Worm (Caenorhabditis elegans): ENCODE measurements around the gene Y49E10.16.

Y49E10.16 gene

DNA sequence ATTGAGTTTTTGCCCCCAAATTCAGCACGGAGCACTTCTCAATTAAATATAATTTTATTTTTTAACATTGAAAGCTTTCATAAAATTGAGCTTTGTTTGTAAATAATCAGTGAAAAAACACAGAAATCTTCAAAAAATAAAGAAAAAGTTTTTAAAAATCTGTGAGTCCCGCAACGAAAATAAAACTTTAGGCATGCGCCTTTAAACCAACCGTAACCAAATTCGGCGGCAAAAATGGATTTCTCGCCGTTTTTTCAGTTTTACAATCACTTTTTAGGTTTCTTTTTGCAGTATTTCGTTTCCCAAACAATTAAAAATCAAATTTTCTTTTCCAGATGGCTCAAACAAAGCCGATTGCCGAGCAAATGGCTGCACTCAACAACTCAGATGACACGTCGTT lies 3.8 kb upstream of the Y49E10.16 start, which contains the start of gene pie-1:
Gene pie-1, plus strand, starts transcription at position 336 of the 400 bp plus-strand sequence.
- TF ChIP-seq F13C5.2 (tag; optimal IDR thresholded peaks at IDR 0.05) (no peak), tbx-37 (GFP tag; conservative IDR thresholded peaks at IDR 0.05) (no peak), ama-1 (optimal IDR thresholded peaks at IDR 0.05) (no peak), tra-4 (tag; optimal IDR thresholded peaks at IDR 0.05) (no peak), aly-1 (tag; optimal IDR thresholded peaks at IDR 0.05) (no peak), ceh-13 (GFP tag; optimal IDR thresholded peaks at IDR 0.05) (no peak), B0310.2 (tag; optimal IDR thresholded peaks at IDR 0.05) (no peak), sea-1 (GFP tag; conservative IDR thresholded peaks at IDR 0.05) (no peak), hmbx-1 (tag; optimal IDR thresholded peaks at IDR 0.05) (no peak), pes-1 (GFP tag; IDR thresholded peaks at IDR 0.05) (no peak), ceh-36 (tag; optimal IDR thresholded peaks at IDR 0.05) (no peak), scrt-1 (GFP tag; IDR thresholded peaks at IDR 0.05) (no peak), hnd-1 (tag; optimal IDR thresholded peaks at IDR 0.05) (no peak)

DNA sequence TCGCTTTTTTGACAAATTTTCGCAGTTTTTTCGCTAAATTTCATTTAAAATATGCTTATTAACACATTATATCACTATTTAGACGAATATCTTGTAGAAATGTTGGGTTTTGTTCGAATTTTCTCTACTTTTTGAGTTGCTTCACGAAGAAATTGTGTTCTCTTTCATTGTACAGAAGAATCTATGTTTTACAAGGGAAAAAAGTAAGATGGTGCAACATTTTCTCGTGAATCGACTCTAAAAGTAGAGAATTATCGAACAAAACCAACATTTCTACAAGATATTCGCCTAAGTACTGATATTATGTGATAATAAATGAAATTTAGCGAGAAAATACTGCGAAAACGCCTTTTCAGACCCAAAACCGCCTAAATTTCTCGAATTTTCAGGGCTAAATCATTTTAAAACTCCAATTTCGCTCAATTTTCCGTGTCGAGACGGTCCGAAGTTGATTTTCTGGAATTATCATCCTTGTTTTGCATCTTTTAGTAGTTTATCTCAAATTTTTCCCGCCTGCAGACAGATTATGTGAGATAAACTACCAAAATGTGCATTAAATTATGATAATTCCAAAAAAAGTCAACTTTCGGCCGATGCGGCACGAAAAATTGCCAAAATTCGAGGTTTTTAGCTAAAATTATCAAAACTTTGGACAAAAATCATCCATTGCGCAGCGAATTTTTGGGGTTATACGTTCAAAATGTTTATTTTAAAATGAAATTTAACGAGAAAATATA lies 2.6 kb upstream of the Y49E10.16 start:
- no peak for TF ChIP-seq B0310.2 (tag; optimal IDR thresholded peaks at IDR 0.05)
- TF ChIP-seq tbx-37 (GFP tag; conservative IDR thresholded peaks at IDR 0.05), result no peak
- TF ChIP-seq F13C5.2 (tag; optimal IDR thresholded peaks at IDR 0.05), result no peak
- TF ChIP-seq aly-1 (tag; optimal IDR thresholded peaks at IDR 0.05), result no peak
- no peak for TF ChIP-seq sea-1 (GFP tag; conservative IDR thresholded peaks at IDR 0.05)
- no peak for TF ChIP-seq hmbx-1 (tag; optimal IDR thresholded peaks at IDR 0.05)
- TF ChIP-seq ets-7 (tag; optimal IDR thresholded peaks at IDR 0.05), result no peak
- TF ChIP-seq hmg-4 (GFP tag; optimal IDR thresholded peaks at IDR 0.05), result no peak
- no peak for TF ChIP-seq ceh-13 (GFP tag; optimal IDR thresholded peaks at IDR 0.05)
- no peak for TF ChIP-seq flt-1 (GFP tag; IDR thresholded peaks at IDR 0.05)
- no peak for TF ChIP-seq scrt-1 (GFP tag; IDR thresholded peaks at IDR 0.05)
- no peak for TF ChIP-seq tbx-11 (GFP tag; IDR thresholded peaks at IDR 0.05)
- TF ChIP-seq hnd-1 (tag; optimal IDR thresholded peaks at IDR 0.05), result no peak
- TF ChIP-seq tra-4 (tag; optimal IDR thresholded peaks at IDR 0.05), result no peak
- no peak for TF ChIP-seq pes-1 (GFP tag; IDR thresholded peaks at IDR 0.05)
- no peak for TF ChIP-seq ama-1 (optimal IDR thresholded peaks at IDR 0.05)
- no peak for TF ChIP-seq ceh-36 (tag; optimal IDR thresholded peaks at IDR 0.05)

DNA sequence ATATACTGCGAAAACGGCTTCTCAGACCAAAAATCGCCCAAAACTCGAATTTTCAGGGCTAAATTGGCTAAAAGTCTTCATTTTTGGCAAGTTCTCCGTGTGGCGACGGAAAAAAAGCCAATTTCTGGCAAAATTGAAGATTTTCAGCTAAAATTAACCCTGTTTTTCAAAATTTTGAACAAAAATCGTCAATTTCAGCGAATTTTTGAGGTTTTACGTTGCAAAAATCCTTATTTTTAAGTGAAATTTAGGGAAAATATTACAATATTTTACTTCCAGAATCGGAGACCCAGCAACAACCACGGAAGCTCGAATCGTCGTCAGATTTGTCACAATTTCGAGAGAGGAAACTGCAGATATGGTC lies 2.1 kb upstream of the Y49E10.16 start:
- TF ChIP-seq tbx-11 (GFP tag; IDR thresholded peaks at IDR 0.05), result no peak
- TF ChIP-seq sea-1 (GFP tag; conservative IDR thresholded peaks at IDR 0.05), result no peak
- TF ChIP-seq flt-1 (GFP tag; IDR thresholded peaks at IDR 0.05), result no peak
- TF ChIP-seq hmg-4 (GFP tag; optimal IDR thresholded peaks at IDR 0.05), result no peak
- TF ChIP-seq aly-1 (tag; optimal IDR thresholded peaks at IDR 0.05), result no peak
- no peak for TF ChIP-seq scrt-1 (GFP tag; IDR thresholded peaks at IDR 0.05)
- TF ChIP-seq B0310.2 (tag; optimal IDR thresholded peaks at IDR 0.05), result no peak
- no peak for TF ChIP-seq hnd-1 (tag; optimal IDR thresholded peaks at IDR 0.05)
- no peak for TF ChIP-seq hmbx-1 (tag; optimal IDR thresholded peaks at IDR 0.05)
- no peak for TF ChIP-seq ceh-36 (tag; optimal IDR thresholded peaks at IDR 0.05)
- no peak for TF ChIP-seq pes-1 (GFP tag; IDR thresholded peaks at IDR 0.05)
- no peak for TF ChIP-seq tra-4 (tag; optimal IDR thresholded peaks at IDR 0.05)
- no peak for TF ChIP-seq ets-7 (tag; optimal IDR thresholded peaks at IDR 0.05)
- TF ChIP-seq ceh-13 (GFP tag; optimal IDR thresholded peaks at IDR 0.05), result no peak
- TF ChIP-seq tbx-37 (GFP tag; conservative IDR thresholded peaks at IDR 0.05), result no peak

DNA sequence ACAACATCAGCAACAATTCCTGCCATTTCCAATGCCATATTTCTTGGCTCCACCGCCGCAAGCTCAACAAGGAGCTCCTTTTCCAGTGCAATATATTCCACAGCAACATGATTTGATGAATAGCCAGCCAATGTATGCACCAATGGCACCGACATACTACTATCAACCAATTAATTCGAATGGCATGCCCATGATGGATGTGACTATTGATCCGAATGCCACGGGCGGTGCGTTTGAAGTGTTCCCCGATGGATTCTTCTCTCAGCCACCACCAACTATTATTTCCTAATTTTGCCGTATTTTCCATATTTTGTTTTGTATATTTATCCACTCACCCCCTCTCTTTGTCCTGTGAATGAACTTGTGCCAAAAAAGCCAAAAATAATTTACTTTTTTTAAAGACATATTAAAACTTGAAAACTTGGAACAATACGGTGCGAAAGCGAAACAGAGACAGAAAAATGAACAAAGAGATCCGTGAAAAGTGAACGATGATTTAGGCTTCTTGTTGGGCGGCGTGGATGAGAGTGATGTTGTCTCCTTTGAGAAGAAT lies 1.4 kb upstream of the Y49E10.16 start:
- TF ChIP-seq tbx-11 (GFP tag; IDR thresholded peaks at IDR 0.05) (no peak), ets-7 (tag; optimal IDR thresholded peaks at IDR 0.05) (no peak), ceh-13 (GFP tag; optimal IDR thresholded peaks at IDR 0.05) (no peak), aly-1 (tag; optimal IDR thresholded peaks at IDR 0.05) (no peak), tra-4 (tag; optimal IDR thresholded peaks at IDR 0.05) (no peak), hmg-4 (GFP tag; optimal IDR thresholded peaks at IDR 0.05) (no peak), B0310.2 (tag; optimal IDR thresholded peaks at IDR 0.05) (no peak), scrt-1 (GFP tag; IDR thresholded peaks at IDR 0.05) (no peak), F13C5.2 (tag; optimal IDR thresholded peaks at IDR 0.05) (no peak)

DNA sequence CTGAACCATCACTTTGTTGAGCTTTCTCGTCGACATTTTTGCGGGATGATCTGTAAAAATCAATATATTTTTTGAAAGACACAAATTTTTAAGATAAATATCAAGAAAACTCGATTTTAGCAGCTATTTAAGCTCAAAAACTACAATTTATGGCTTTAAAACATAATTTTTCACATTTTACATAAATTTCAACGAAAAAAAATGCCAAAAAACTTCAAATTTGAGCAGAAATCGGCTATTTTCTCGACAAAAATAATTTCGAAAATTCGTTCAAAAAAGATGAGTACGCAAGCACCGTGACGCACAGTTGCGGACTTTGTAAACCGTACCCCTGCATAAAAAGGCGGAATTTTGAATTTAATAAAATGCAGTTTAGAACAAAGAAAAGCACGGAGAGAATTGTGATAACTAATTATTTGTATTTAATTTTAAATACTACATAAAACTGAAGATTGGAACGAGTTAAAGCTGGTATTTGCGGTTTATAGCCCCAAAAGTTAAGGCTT lies 677 bp upstream of the Y49E10.16 start, which contains the start of gene snr-6:
Gene snr-6, minus strand, starts transcription at position 51 of the 506 bp plus-strand sequence.
- peak; percentile 77 for TF ChIP-seq F13C5.2 (tag; optimal IDR thresholded peaks at IDR 0.05)
- TF ChIP-seq pes-1 (GFP tag; IDR thresholded peaks at IDR 0.05), result no peak

DNA sequence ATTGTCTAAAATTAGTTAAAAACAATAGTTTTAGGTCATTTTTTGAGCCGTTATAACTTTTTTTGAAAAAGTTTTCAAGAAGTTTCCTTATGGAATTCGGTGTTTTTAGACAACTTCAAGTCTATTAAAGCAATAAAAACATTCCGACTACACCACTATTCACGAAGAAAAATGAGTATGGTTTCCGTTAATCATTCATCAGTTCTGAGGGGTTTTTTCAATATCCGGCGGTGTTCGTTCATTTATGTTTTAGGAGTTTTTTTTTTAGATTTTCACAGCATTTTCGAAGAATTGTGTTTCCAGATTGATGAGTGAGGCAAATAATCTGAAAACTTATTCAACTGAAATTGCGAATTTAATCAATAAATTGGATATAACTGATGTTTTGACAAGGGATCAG lies 3.8 kb downstream of the Y49E10.16 start, which contains the start of gene Y49E10.27:
Gene Y49E10.27, plus strand, starts transcription at position 301 of the 400 bp plus-strand sequence.
- no peak for TF ChIP-seq ceh-36 (tag; optimal IDR thresholded peaks at IDR 0.05)
- TF ChIP-seq hnd-1 (tag; optimal IDR thresholded peaks at IDR 0.05), result no peak
- TF ChIP-seq tbx-11 (GFP tag; IDR thresholded peaks at IDR 0.05), result no peak
- no peak for TF ChIP-seq tra-4 (tag; optimal IDR thresholded peaks at IDR 0.05)
- no peak for TF ChIP-seq hmbx-1 (tag; optimal IDR thresholded peaks at IDR 0.05)
- TF ChIP-seq flt-1 (GFP tag; IDR thresholded peaks at IDR 0.05), result no peak

DNA sequence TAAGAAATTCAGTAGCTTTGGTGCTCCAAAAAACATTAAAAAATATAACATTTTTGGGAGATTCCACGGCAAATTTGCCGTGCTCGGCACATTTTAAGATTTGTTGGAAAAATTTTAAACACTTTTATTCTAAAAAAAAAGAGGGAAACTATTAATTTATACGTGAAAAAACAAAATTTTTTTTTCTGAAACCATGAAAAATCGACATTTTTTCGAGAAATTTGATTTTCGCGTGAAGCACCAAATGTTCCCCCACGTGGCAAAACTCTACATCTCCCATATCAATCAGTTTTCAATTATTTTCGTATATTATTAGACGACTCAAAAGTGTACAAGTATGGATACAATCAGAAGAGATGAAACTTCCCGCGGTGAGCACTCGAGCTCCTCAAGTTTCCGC lies 5.9 kb downstream of the Y49E10.16 start, which contains the start of gene fbxa-218:
Gene fbxa-218, plus strand, starts transcription at position 301 of the 400 bp plus-strand sequence.
- no peak for TF ChIP-seq ama-1 (optimal IDR thresholded peaks at IDR 0.05)
- no peak for TF ChIP-seq hnd-1 (tag; optimal IDR thresholded peaks at IDR 0.05)

DNA sequence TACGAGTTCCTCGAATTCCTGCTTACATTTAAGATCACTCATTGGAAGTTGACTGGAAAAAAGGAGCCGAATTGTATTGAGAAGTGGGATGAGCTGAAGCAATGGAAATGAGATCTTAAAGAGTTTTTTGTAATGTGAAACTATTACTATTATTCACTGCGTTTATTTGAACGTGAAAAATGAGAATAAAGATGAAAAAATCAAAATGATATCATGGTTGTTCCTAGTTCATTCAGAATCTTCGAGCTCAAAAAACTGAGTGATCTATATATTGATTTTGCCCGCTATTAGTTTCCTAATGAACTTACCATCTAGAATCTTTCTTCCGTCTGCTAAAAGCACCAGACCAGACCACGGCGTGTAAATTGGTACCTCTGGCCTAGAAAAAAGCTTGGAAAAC lies 6.7 kb downstream of the Y49E10.16 start:
- TF ChIP-seq hmg-4 (GFP tag; optimal IDR thresholded peaks at IDR 0.05) (no peak), tra-4 (tag; optimal IDR thresholded peaks at IDR 0.05) (no peak), sea-1 (GFP tag; conservative IDR thresholded peaks at IDR 0.05) (no peak), ceh-13 (GFP tag; optimal IDR thresholded peaks at IDR 0.05) (no peak), flt-1 (GFP tag; IDR thresholded peaks at IDR 0.05) (no peak), F13C5.2 (tag; optimal IDR thresholded peaks at IDR 0.05) (no peak), ets-7 (tag; optimal IDR thresholded peaks at IDR 0.05) (no peak), tbx-37 (GFP tag; conservative IDR thresholded peaks at IDR 0.05) (no peak), ceh-36 (tag; optimal IDR thresholded peaks at IDR 0.05) (no peak), hmbx-1 (tag; optimal IDR thresholded peaks at IDR 0.05) (no peak), tbx-11 (GFP tag; IDR thresholded peaks at IDR 0.05) (no peak), B0310.2 (tag; optimal IDR thresholded peaks at IDR 0.05) (no peak)
